Fruit fly (Drosophila melanogaster) whole organism, wandering third instar larva: Measurements from ENCODE around the gene CG34462.

ENCODE experiments used
- Abd-B ChIP-seq: fragments of >200 bp; optimal IDR thresholded peaks from 2 replicates; lab custom pipeline; 2017; ENCODE audit warnings: missing biosample characterization, missing genetic modification characterization
- Hr78 ChIP-seq: fragments of >200 bp; optimal IDR thresholded peaks from 2 replicates; lab custom pipeline; 2017; ENCODE audit warnings: missing biosample characterization, missing genetic modification characterization
- Sp1 ChIP-seq: fragments of 200-800 bp; sonication (Bioruptor generic); optimal IDR thresholded peaks from 3 replicates; lab custom pipeline; 2019; ENCODE audit warnings: missing biosample characterization, mild to moderate bottlenecking, missing genetic modification characterization, moderate library complexity
- ey ChIP-seq: fragments of 200-800 bp; sonication (Bioruptor generic); optimal IDR thresholded peaks from 2 replicates; lab custom pipeline; 2016; ENCODE audit warnings: missing biosample characterization, missing genetic modification characterization
- h ChIP-seq: fragments of 200-800 bp; sonication (Bioruptor generic); optimal IDR thresholded peaks from 3 replicates; lab custom pipeline; 2016; ENCODE audit warnings: missing biosample characterization, mild to moderate bottlenecking, missing genetic modification characterization
- usp ChIP-seq: fragments of >200 bp; optimal IDR thresholded peaks from 2 replicates; lab custom pipeline; 2017; ENCODE audit warnings: missing biosample characterization, missing genetic modification characterization

- TF ChIP-seq h (GFP tag; lab: Kevin White, UChicago) (peak; percentile 73), Hr78 (GFP tag; lab: Kevin White, UChicago) (no peak), Sp1 (GFP tag; lab: Kevin White, UChicago) (peak; percentile 78), ey (GFP tag; lab: Kevin White, UChicago) (peak; percentile 50), Abd-B (GFP tag; lab: Kevin White, UChicago) (no peak), usp (GFP tag; lab: Kevin White, UChicago) (no peak)
Measured at dm6 chr3L:8370922-8371321, 42.5 kb downstream of the CG34462 start.
